Worm (Caenorhabditis elegans): ENCODE results near the gene pfd-2.

ce11 chrII:4316011-4316410, 10.5 kb upstream of the pfd-2 start, which contains the start of gene srw-40:
- no peak for TF ChIP-seq Y95B8A.8 (GFP tag; IDR thresholded peaks at IDR 0.05)
- no peak for TF ChIP-seq repo-1 (tag; optimal IDR thresholded peaks at IDR 0.05)
- no peak for TF ChIP-seq F37B4.10 (GFP tag; IDR thresholded peaks at IDR 0.05)
- no peak for TF ChIP-seq hsf-1 (GFP tag; IDR thresholded peaks at IDR 0.05)
- no peak for TF ChIP-seq ztf-3 (GFP tag; optimal IDR thresholded peaks at IDR 0.05)
- TF ChIP-seq ztf-28 (GFP tag; IDR thresholded peaks at IDR 0.05), result no peak
- no peak for TF ChIP-seq bed-2 (GFP tag; IDR thresholded peaks at IDR 0.05)
- no peak for TF ChIP-seq attf-6 (GFP tag; IDR thresholded peaks at IDR 0.05)
- no peak for TF ChIP-seq let-526 (GFP tag; IDR thresholded peaks at IDR 0.05)
- TF ChIP-seq ztf-22 (GFP tag; optimal IDR thresholded peaks at IDR 0.05), result no peak
- no peak for TF ChIP-seq F49E8.2 (tag; optimal IDR thresholded peaks at IDR 0.05; ENCODE audit: insufficient read depth)
- no peak for TF ChIP-seq C06A6.2 (GFP tag; conservative IDR thresholded peaks at IDR 0.05)
- no peak for TF ChIP-seq ceh-79 (tag; optimal IDR thresholded peaks at IDR 0.05)
